Fruit fly (Drosophila melanogaster): ENCODE data around the gene CG31323.

DNA sequence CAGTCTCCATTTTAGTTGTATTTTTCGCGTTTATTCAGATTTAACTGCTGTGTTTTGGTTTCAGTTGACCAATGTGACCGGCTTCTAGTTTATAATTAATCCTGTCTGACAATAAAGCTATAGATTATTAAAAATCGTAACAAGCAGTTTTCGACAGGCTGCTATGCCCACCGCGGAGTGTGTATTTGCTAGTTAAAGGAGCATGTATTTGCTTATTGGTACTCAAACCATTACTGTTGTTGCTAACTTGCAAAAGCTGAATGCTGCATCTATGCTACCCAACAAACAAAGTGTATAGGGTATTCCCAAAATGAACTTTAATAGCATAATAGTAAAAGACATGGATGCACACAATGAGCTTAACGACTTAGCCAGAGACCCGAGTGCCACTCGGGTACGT lies 18.1 kb downstream of the CG31323 start, which contains the start of gene CG6073:
- no peak for TF ChIP-seq OdsH (GFP tag; optimal IDR thresholded peaks at IDR 0.05)
- TF ChIP-seq Ets96B (tag; optimal IDR thresholded peaks at IDR 0.05), result no peak
- TF ChIP-seq CG34406 (GFP tag; optimal IDR thresholded peaks at IDR 0.05), result no peak
- TF ChIP-seq Eip75B (GFP tag; optimal IDR thresholded peaks at IDR 0.05), result no peak
- TF ChIP-seq pdm3 (GFP tag; optimal IDR thresholded peaks at IDR 0.05), result no peak
- TF ChIP-seq CG11294 (GFP tag; IDR thresholded peaks at IDR 0.05), result 0 out of 2 replicates have a peak, but pooled peaks have one; percentile 14
- no peak for TF ChIP-seq acj6 (GFP tag; optimal IDR thresholded peaks at IDR 0.05)
- no peak for TF ChIP-seq CG1621 (tag; optimal IDR thresholded peaks at IDR 0.05)
- peak; percentile 16 for TF ChIP-seq lz (GFP tag; optimal IDR thresholded peaks at IDR 0.05)
- no peak for TF ChIP-seq CG16779 (tag; optimal IDR thresholded peaks at IDR 0.05)
- no peak for TF ChIP-seq CG10669 (GFP tag; optimal IDR thresholded peaks at IDR 0.05)
- TF ChIP-seq CG9139 (GFP tag; optimal IDR thresholded peaks at IDR 0.05), result no peak
